Worm (Caenorhabditis elegans) whole organism, young adult: ENCODE results near the gene tyr-1.

Experiments used
- C17E4.6 ChIP-seq: fragments of 200-800 bp; sonication (Bioruptor generic); IDR thresholded peaks from 2 replicates; pipeline ENCODE4 v1.3.6; 2022; ENCODE audit warnings: missing genetic modification reagents, missing genetic modification characterization, missing compliant biosample characterization
- F39B2.1 ChIP-seq: fragments of 200-800 bp; sonication (Bioruptor generic); IDR thresholded peaks from 2 replicates; pipeline ENCODE4 v1.3.6; 2022; ENCODE audit warnings: missing genetic modification reagents, missing genetic modification characterization, missing compliant biosample characterization
- F57C9.4 ChIP-seq: sonication (generic microtip); optimal IDR thresholded peaks from 2 replicates; lab custom pipeline; 2017; ENCODE audit warnings: mild to moderate bottlenecking, missing genetic modification characterization, missing compliant biosample characterization
- ZK185.1 ChIP-seq: sonication (generic microtip); optimal IDR thresholded peaks from 2 replicates; lab custom pipeline; 2016; ENCODE audit warnings: mild to moderate bottlenecking, missing genetic modification characterization, missing compliant biosample characterization; ENCODE audit not compliant: poor library complexity, severe bottlenecking
- aptf-3 ChIP-seq: fragments of 200-800 bp; sonication (Bioruptor generic); IDR thresholded peaks from 2 replicates; pipeline ENCODE4 v1.3.6; 2022; ENCODE audit warnings: missing genetic modification characterization, missing compliant biosample characterization
- attf-3 ChIP-seq: fragments of 200-800 bp; sonication (Bioruptor generic); conservative IDR thresholded peaks from 2 replicates; pipeline ENCODE4 v1.3.6; 2022; ENCODE audit warnings: missing genetic modification reagents, missing genetic modification characterization, missing compliant biosample characterization
- attf-5 ChIP-seq: fragments of 200-800 bp; sonication (Bioruptor generic); optimal IDR thresholded peaks from 2 replicates; lab custom pipeline; 2018; ENCODE audit warnings: mild to moderate bottlenecking, missing genetic modification characterization, missing compliant biosample characterization
- attf-6 ChIP-seq: fragments of 200-800 bp; sonication (Bioruptor generic); IDR thresholded peaks from 2 replicates; pipeline ENCODE4 v1.3.6; 2022; ENCODE audit warnings: missing genetic modification reagents, missing genetic modification characterization, missing compliant biosample characterization
- cebp-1 ChIP-seq, 2 experiments: fragments of 200-800 bp in 1 of 2; sonication (Bioruptor generic) in 1 of 2; sonication (generic microtip) in 1 of 2; IDR thresholded peaks in 1 of 2; optimal IDR thresholded peaks in 1 of 2; 2 replicates each; pipeline versions ENCODE4 v1.3.6 to Lab custom; 2017 to 2022; ENCODE audit warnings: missing compliant biosample characterization in 2 of 2, missing genetic modification characterization in 2 of 2, mild to moderate bottlenecking in 1 of 2, missing genetic modification reagents in 1 of 2, moderate library complexity in 1 of 2
- ceh-27 ChIP-seq: fragments of 200-800 bp; sonication (Bioruptor generic); optimal IDR thresholded peaks from 2 replicates; lab custom pipeline; 2018; ENCODE audit warnings: mild to moderate bottlenecking, missing genetic modification characterization, moderate library complexity, missing compliant biosample characterization
- dox-1 ChIP-seq: fragments of 200-800 bp; sonication (Bioruptor generic); IDR thresholded peaks from 2 replicates; pipeline ENCODE4 v1.3.6; 2022; ENCODE audit warnings: missing genetic modification reagents, missing genetic modification characterization, missing compliant biosample characterization
- efl-1 ChIP-seq: fragments of 150-350 bp; optimal IDR thresholded peaks from 2 replicates; lab custom pipeline; 2014; ENCODE audit warnings: missing biosample characterization, missing genetic modification reagents, missing genetic modification characterization
- hmg-1.2 ChIP-seq: fragments of 200-800 bp; sonication (Bioruptor generic); IDR thresholded peaks from 2 replicates; pipeline ENCODE4 v1.3.6; 2022; ENCODE audit warnings: missing genetic modification reagents, missing genetic modification characterization, missing compliant biosample characterization
- let-526 ChIP-seq: fragments of 200-800 bp; sonication (Bioruptor generic); IDR thresholded peaks from 2 replicates; pipeline ENCODE4 v1.3.6; 2022; ENCODE audit warnings: missing genetic modification reagents, missing genetic modification characterization, missing compliant biosample characterization
- lir-1 ChIP-seq: fragments of 200-800 bp; sonication (Bioruptor generic); conservative IDR thresholded peaks from 2 replicates; pipeline ENCODE4 v1.3.6; 2022; ENCODE audit warnings: missing genetic modification reagents, missing genetic modification characterization, missing compliant biosample characterization
- lsl-1 ChIP-seq: fragments of 200-800 bp; sonication (Bioruptor generic); optimal IDR thresholded peaks from 2 replicates; lab custom pipeline; 2018; ENCODE audit warnings: mild to moderate bottlenecking, missing genetic modification characterization, moderate library complexity, missing compliant biosample characterization
- madf-10 ChIP-seq: sonication (generic microtip); optimal IDR thresholded peaks from 2 replicates; lab custom pipeline; 2016; ENCODE audit warnings: mild to moderate bottlenecking, missing genetic modification characterization, missing compliant biosample characterization
- mxl-1 ChIP-seq: sonication (generic microtip); optimal IDR thresholded peaks from 2 replicates; lab custom pipeline; 2016; ENCODE audit warnings: missing genetic modification characterization, missing compliant biosample characterization
- nfya-1 ChIP-seq: sonication (generic microtip); optimal IDR thresholded peaks from 2 replicates; lab custom pipeline; 2017; ENCODE audit warnings: antibody characterized with exemption, missing compliant biosample characterization, missing genetic modification characterization, borderline replicate concordance; ENCODE audit not compliant: insufficient read depth
- nfya-2 ChIP-seq: fragments of 200-800 bp; sonication (Bioruptor generic); IDR thresholded peaks from 2 replicates; pipeline ENCODE4 v1.3.6; 2022; ENCODE audit warnings: missing genetic modification reagents, missing genetic modification characterization, missing compliant biosample characterization
- nhr-120 ChIP-seq: fragments of 200-800 bp; sonication (Bioruptor generic); IDR thresholded peaks from 2 replicates; pipeline ENCODE4 v1.3.6; 2022; ENCODE audit warnings: missing genetic modification characterization, missing compliant biosample characterization
- nhr-80 ChIP-seq: sonication (generic microtip); optimal IDR thresholded peaks from 2 replicates; lab custom pipeline; 2016; ENCODE audit warnings: missing genetic modification characterization, missing compliant biosample characterization
- pbrm-1 ChIP-seq: fragments of 200-800 bp; sonication (Bioruptor generic); IDR thresholded peaks from 2 replicates; pipeline ENCODE4 v1.3.6; 2022; ENCODE audit warnings: missing genetic modification reagents, missing genetic modification characterization, missing compliant biosample characterization
- pha-4 ChIP-seq: fragments of 150-350 bp; sonication (generic microtip); optimal IDR thresholded peaks from 2 replicates; lab custom pipeline; 2014; ENCODE audit warnings: missing biosample characterization, missing genetic modification reagents, missing genetic modification characterization
- repo-1 ChIP-seq: sonication (generic microtip); optimal IDR thresholded peaks from 2 replicates; lab custom pipeline; 2017; ENCODE audit warnings: mild to moderate bottlenecking, missing genetic modification characterization, missing compliant biosample characterization
- snpc-1.1 ChIP-seq: sonication (generic microtip); optimal IDR thresholded peaks from 2 replicates; lab custom pipeline; 2017; ENCODE audit warnings: missing genetic modification characterization, mild to moderate bottlenecking, missing compliant biosample characterization, antibody characterized with exemption, moderate library complexity, missing genotype, missing genetic modification reagents; ENCODE audit not compliant: insufficient read depth
- snpc-1.3 ChIP-seq: sonication (generic microtip); optimal IDR thresholded peaks from 2 replicates; lab custom pipeline; 2017; ENCODE audit warnings: missing genetic modification characterization, mild to moderate bottlenecking, missing compliant biosample characterization, antibody characterized with exemption, moderate library complexity, missing genotype, missing genetic modification reagents; ENCODE audit not compliant: insufficient read depth
- somi-1 ChIP-seq: fragments of 200-800 bp; sonication (Bioruptor generic); optimal IDR thresholded peaks from 2 replicates; lab custom pipeline; 2018; ENCODE audit warnings: mild to moderate bottlenecking, missing genetic modification characterization, missing compliant biosample characterization
- tbx-9 ChIP-seq: sonication (generic microtip); optimal IDR thresholded peaks from 2 replicates; lab custom pipeline; 2016; ENCODE audit warnings: borderline replicate concordance, missing genetic modification characterization, inconsistent platforms, missing compliant biosample characterization
- zfh-2 ChIP-seq: fragments of 200-800 bp; sonication (Bioruptor generic); conservative IDR thresholded peaks from 2 replicates; pipeline ENCODE4 v1.3.6; 2022; ENCODE audit warnings: missing genetic modification reagents, missing genetic modification characterization, missing compliant biosample characterization

The tyr-1 gene

ce11 chrIII:7900733-7901132 is 27.2 kb downstream of the tyr-1 start, which contains the start of gene best-24 (continued):
- TF ChIP-seq snpc-1.3 (tag; lab: Kevin White, UChicago) (no peak), F57C9.4 (tag; lab: Kevin White, UChicago) (no peak), ceh-27 (GFP tag; lab: Kevin White, UChicago) (no peak), attf-6 (GFP tag; lab: Robert Waterston, UW) (no peak)

- TF ChIP-seq nfya-2 (GFP tag; lab: Robert Waterston, UW) (no peak), nhr-120 (GFP tag; lab: Robert Waterston, UW) (no peak), madf-10 (tag; lab: Kevin White, UChicago) (no peak), cebp-1 (GFP tag; IDR thresholded peaks at IDR 0.05; lab: Robert Waterston, UW) (no peak), cebp-1 (tag; optimal IDR thresholded peaks at IDR 0.05; lab: Kevin White, UChicago) (no peak), aptf-3 (GFP tag; lab: Robert Waterston, UW) (no peak)
Measured at ce11 chrIII:7903427-7903826, 29.8 kb downstream of the tyr-1 start.

ce11 chrIII:7907515-7907914 is 33.9 kb downstream of the tyr-1 start, which contains the start of gene pcp-5:
TSS of gene pcp-5 (minus strand) at chrIII:7907615.
- TF ChIP-seq tbx-9 (tag; lab: Kevin White, UChicago) (no peak), ZK185.1 (tag; lab: Kevin White, UChicago) (no peak), mxl-1 (tag; lab: Kevin White, UChicago) (no peak), madf-10 (tag; lab: Kevin White, UChicago) (no peak), lsl-1 (GFP tag; lab: Kevin White, UChicago) (no peak)
- TF ChIP-seq, all 124 proteins: peak for 0

ce11 chrIII:7909263-7909662 is 35.7 kb downstream of the tyr-1 start, which contains the start of gene ZK688.1:
TSS of gene ZK688.1 (plus strand) at chrIII:7909563.
- TF ChIP-seq somi-1, result no peak
- TF ChIP-seq snpc-1.3 (tag; lab: Kevin White, UChicago), result no peak
- no peak for TF ChIP-seq pbrm-1 (GFP tag; lab: Robert Waterston, UW)
- TF ChIP-seq pha-4, result no peak
- no peak for TF ChIP-seq efl-1 (GFP tag; lab: Kevin White, UChicago)
- no peak for TF ChIP-seq repo-1
- no peak for TF ChIP-seq zfh-2 (GFP tag; lab: Robert Waterston, UW)
- TF ChIP-seq C17E4.6 (GFP tag; lab: Robert Waterston, UW), result no peak
- no peak for TF ChIP-seq let-526 (GFP tag; lab: Robert Waterston, UW)
- no peak for TF ChIP-seq F39B2.1 (GFP tag; lab: Robert Waterston, UW)
- TF ChIP-seq lir-1 (GFP tag; lab: Robert Waterston, UW), result no peak
- TF ChIP-seq attf-3 (GFP tag; lab: Robert Waterston, UW), result no peak
- TF ChIP-seq dox-1, result no peak
- no peak for TF ChIP-seq nfya-1 (tag; lab: Kevin White, UChicago)
- TF ChIP-seq snpc-1.1 (tag; lab: Kevin White, UChicago), result no peak

- TF ChIP-seq attf-5 (GFP tag; lab: Kevin White, UChicago), result peak; percentile 68
- TF ChIP-seq hmg-1.2 (GFP tag; lab: Robert Waterston, UW), result peak; percentile 85
- TF ChIP-seq ZK185.1 (tag; lab: Kevin White, UChicago), result no peak
- peak; percentile 25 for TF ChIP-seq nhr-80 (tag; lab: Kevin White, UChicago)
Measured at ce11 chrIII:7911621-7912020, 38.0 kb downstream of the tyr-1 start, which contains the start of gene ZK688.7. TSS of gene ZK688.7 (minus strand) at chrIII:7911634.
